Worm (Caenorhabditis elegans) whole organism, L3 larva: Measurements from ENCODE around the gene C02B4.3.

Experiments
- ZK546.5 ChIP-seq: sonication (generic microtip); optimal IDR thresholded peaks from 2 replicates; lab custom pipeline; 2017; ENCODE audit warnings: missing biosample characterization, missing genetic modification characterization
- ceh-16 ChIP-seq: sonication (generic microtip); optimal IDR thresholded peaks from 2 replicates; lab custom pipeline; 2017; ENCODE audit warnings: missing biosample characterization, missing genetic modification characterization
- ceh-9 ChIP-seq: sonication (generic microtip); optimal IDR thresholded peaks from 2 replicates; lab custom pipeline; 2018; ENCODE audit warnings: missing biosample characterization, missing genetic modification characterization
- egl-27 ChIP-seq: sonication (generic microtip); optimal IDR thresholded peaks from 4 replicates; lab custom pipeline; 2017; ENCODE audit warnings: missing biosample characterization, missing genetic modification reagents, missing genetic modification characterization
- egl-5 ChIP-seq: fragments of 150-350 bp; optimal IDR thresholded peaks from 2 replicates; lab custom pipeline; 2017; ENCODE audit warnings: missing biosample characterization, missing genetic modification reagents, missing genetic modification characterization, inconsistent platforms
- elt-1 ChIP-seq: fragments of 150-350 bp; optimal IDR thresholded peaks from 2 replicates; lab custom pipeline; 2014; ENCODE audit warnings: missing biosample characterization, missing genetic modification characterization
- elt-2 ChIP-seq: sonication (generic microtip); optimal IDR thresholded peaks from 2 replicates; lab custom pipeline; 2016; ENCODE audit warnings: missing genetic modification reagents, mild to moderate bottlenecking, missing genetic modification characterization, missing compliant biosample characterization
- fkh-10 ChIP-seq: sonication (generic microtip); optimal IDR thresholded peaks from 2 replicates; lab custom pipeline; 2017; ENCODE audit warnings: missing biosample characterization, missing genetic modification reagents, missing genetic modification characterization
- fkh-2 ChIP-seq: fragments of 150-350 bp; optimal IDR thresholded peaks from 2 replicates; lab custom pipeline; 2014; ENCODE audit warnings: missing biosample characterization, missing genetic modification reagents, missing genetic modification characterization
- fos-1 ChIP-seq: fragments of 150-350 bp; optimal IDR thresholded peaks from 2 replicates; lab custom pipeline; 2014; ENCODE audit warnings: missing biosample characterization, missing genetic modification characterization
- hmg-11 ChIP-seq: sonication (generic microtip); optimal IDR thresholded peaks from 2 replicates; lab custom pipeline; 2016; ENCODE audit warnings: missing genetic modification characterization, missing compliant biosample characterization
- jun-1 ChIP-seq: fragments of 150-350 bp; optimal IDR thresholded peaks from 2 replicates; lab custom pipeline; 2014; ENCODE audit warnings: missing biosample characterization, missing genetic modification reagents, missing genetic modification characterization
- lin-39 ChIP-seq: fragments of 150-350 bp; optimal IDR thresholded peaks from 2 replicates; lab custom pipeline; 2018; ENCODE audit warnings: missing biosample characterization, missing genetic modification reagents, missing genetic modification characterization
- lsy-12 ChIP-seq: sonication (generic microtip); optimal IDR thresholded peaks from 2 replicates; lab custom pipeline; 2016; ENCODE audit warnings: mild to moderate bottlenecking, missing genetic modification characterization, missing compliant biosample characterization
- mdl-1 ChIP-seq: fragments of 150-350 bp; optimal IDR thresholded peaks from 2 replicates; lab custom pipeline; 2014; ENCODE audit warnings: missing biosample characterization, missing genetic modification characterization
- nfya-1 ChIP-seq: sonication (generic microtip); optimal IDR thresholded peaks from 2 replicates; lab custom pipeline; 2017; ENCODE audit warnings: missing genetic modification characterization, mild to moderate bottlenecking, missing compliant biosample characterization, antibody characterized with exemption, moderate library complexity; ENCODE audit not compliant: insufficient read depth
- nhr-11 ChIP-seq: fragments of 150-350 bp; optimal IDR thresholded peaks from 2 replicates; lab custom pipeline; 2014; ENCODE audit warnings: missing biosample characterization, missing genetic modification characterization
- nhr-12 ChIP-seq: fragments of 150-350 bp; optimal IDR thresholded peaks from 2 replicates; lab custom pipeline; 2014; ENCODE audit warnings: missing biosample characterization, missing genetic modification characterization
- nhr-23 ChIP-seq: fragments of 150-350 bp; optimal IDR thresholded peaks from 2 replicates; lab custom pipeline; 2014; ENCODE audit warnings: missing biosample characterization, missing genetic modification reagents, missing genetic modification characterization
- nhr-237 ChIP-seq: fragments of 150-350 bp; optimal IDR thresholded peaks from 2 replicates; lab custom pipeline; 2014; ENCODE audit warnings: missing biosample characterization, missing genetic modification characterization
- nhr-25 ChIP-seq: sonication (generic microtip); optimal IDR thresholded peaks from 2 replicates; lab custom pipeline; 2017; ENCODE audit warnings: missing biosample characterization, missing genetic modification characterization
- nhr-28 ChIP-seq: fragments of 150-350 bp; optimal IDR thresholded peaks from 2 replicates; lab custom pipeline; 2014; ENCODE audit warnings: missing biosample characterization, missing genetic modification characterization
- nhr-43 ChIP-seq: sonication (generic microtip); optimal IDR thresholded peaks from 2 replicates; lab custom pipeline; 2016; ENCODE audit warnings: mild to moderate bottlenecking, missing genetic modification characterization, missing compliant biosample characterization; ENCODE audit not compliant: poor library complexity, severe bottlenecking
- nhr-67 ChIP-seq: fragments of 150-350 bp; optimal IDR thresholded peaks from 2 replicates; lab custom pipeline; 2014; ENCODE audit warnings: missing biosample characterization, missing genetic modification characterization
- nhr-76 ChIP-seq: fragments of 150-350 bp; sonication (generic microtip); optimal IDR thresholded peaks from 5 replicates; lab custom pipeline; 2014; ENCODE audit warnings: missing biosample characterization, missing genetic modification characterization
- nhr-77 ChIP-seq: fragments of 150-350 bp; optimal IDR thresholded peaks from 2 replicates; lab custom pipeline; 2014; ENCODE audit warnings: missing biosample characterization, missing genetic modification characterization
- pha-4 ChIP-seq: fragments of 150-350 bp; optimal IDR thresholded peaks from 2 replicates; lab custom pipeline; 2014; ENCODE audit warnings: missing biosample characterization, missing genetic modification reagents, missing genetic modification characterization
- pqm-1 ChIP-seq: fragments of 150-350 bp; optimal IDR thresholded peaks from 2 replicates; lab custom pipeline; 2017; ENCODE audit warnings: missing biosample characterization, missing genetic modification characterization, inconsistent platforms
- skn-1 ChIP-seq: fragments of 150-350 bp; optimal IDR thresholded peaks from 2 replicates; lab custom pipeline; 2014; ENCODE audit warnings: missing biosample characterization, missing genetic modification characterization
- snpc-4 ChIP-seq: fragments of 150-350 bp; optimal IDR thresholded peaks from 2 replicates; lab custom pipeline; 2014; ENCODE audit warnings: missing biosample characterization, missing genetic modification characterization
- tbx-2 ChIP-seq: sonication (generic microtip); optimal IDR thresholded peaks from 2 replicates; lab custom pipeline; 2016; ENCODE audit warnings: mild to moderate bottlenecking, missing genetic modification characterization, missing compliant biosample characterization
- unc-39 ChIP-seq: sonication (generic microtip); optimal IDR thresholded peaks from 4 replicates; lab custom pipeline; 2017; ENCODE audit warnings: missing biosample characterization, missing genetic modification characterization
- unc-62 ChIP-seq: fragments of 150-350 bp; sonication (generic microtip); optimal IDR thresholded peaks from 4 replicates; lab custom pipeline; 2014; ENCODE audit warnings: missing biosample characterization, missing genetic modification reagents, missing genetic modification characterization
- zag-1 ChIP-seq: fragments of 150-350 bp; optimal IDR thresholded peaks from 2 replicates; lab custom pipeline; 2014; ENCODE audit warnings: missing biosample characterization, missing genetic modification characterization
- ztf-11 ChIP-seq: fragments of 150-350 bp; optimal IDR thresholded peaks from 2 replicates; lab custom pipeline; 2014; ENCODE audit warnings: missing biosample characterization, missing genetic modification characterization

Gene C02B4.3

DNA sequence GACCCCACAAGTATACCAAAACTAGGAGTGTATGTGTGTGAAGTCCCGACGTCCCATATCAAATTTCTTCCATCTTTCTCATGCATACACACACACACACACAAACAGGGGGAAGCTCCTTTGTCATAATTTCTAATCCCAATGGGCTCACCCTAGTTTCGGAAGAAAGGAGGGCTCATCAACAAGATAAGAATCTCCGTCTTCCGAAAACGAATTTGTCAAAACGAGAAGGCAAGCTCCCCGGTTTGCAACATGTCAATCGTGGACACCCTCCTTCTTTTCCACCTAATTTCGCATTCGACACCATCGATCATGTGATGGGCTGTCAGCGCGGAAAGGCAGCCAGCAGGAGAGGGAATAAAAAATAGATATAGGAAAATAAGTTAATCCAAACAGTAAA, 30.7 kb upstream of the C02B4.3 start:
- TF ChIP-seq ceh-16 (tag; lab: Kevin White, UChicago) (no peak), lsy-12 (tag; lab: Kevin White, UChicago) (no peak), nfya-1 (peak; percentile 45), nhr-237 (tag; lab: Kevin White, UChicago) (no peak), nhr-67 (tag; lab: Kevin White, UChicago) (no peak), lin-39 (peak; percentile 97), unc-62 (GFP tag; lab: Kevin White, UChicago) (peak; percentile 96), unc-39 (tag; lab: Kevin White, UChicago) (no peak), zag-1 (tag; lab: Kevin White, UChicago) (peak; percentile 23), egl-27 (tag; lab: Kevin White, UChicago) (no peak), jun-1 (no peak), nhr-11 (tag; lab: Kevin White, UChicago) (no peak), elt-1 (tag; lab: Kevin White, UChicago) (peak; percentile 87), nhr-43 (tag; lab: Kevin White, UChicago) (no peak), nhr-77 (tag; lab: Kevin White, UChicago) (no peak), ztf-11 (tag; lab: Kevin White, UChicago) (no peak), fkh-10 (GFP tag; lab: Kevin White, UChicago) (no peak), elt-2 (tag; lab: Kevin White, UChicago) (peak; percentile 7), nhr-12 (tag; lab: Kevin White, UChicago) (no peak)

DNA sequence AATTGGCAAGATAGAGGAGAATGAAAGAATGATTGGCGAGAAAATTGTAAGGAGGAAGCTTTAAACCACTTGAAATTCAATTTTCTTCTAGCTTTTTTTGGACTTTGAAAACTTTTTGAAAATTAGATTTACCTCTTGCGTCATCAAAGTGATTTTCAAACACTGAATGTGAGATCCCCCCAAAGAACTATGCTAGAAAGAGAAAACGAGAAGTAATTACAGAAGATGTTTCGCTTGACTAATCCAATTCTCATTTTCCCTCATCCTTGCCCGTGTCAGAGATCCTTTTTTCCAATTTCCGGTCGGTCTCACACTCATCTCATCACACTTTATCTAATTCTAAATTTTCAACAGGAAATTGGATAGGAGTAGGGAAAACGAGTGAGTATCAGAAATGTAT, 30.2 kb upstream of the C02B4.3 start:
- TF ChIP-seq nhr-43 (tag; lab: Kevin White, UChicago) (no peak), nfya-1 (peak; percentile 2), fkh-10 (GFP tag; lab: Kevin White, UChicago) (peak; percentile 94), pqm-1 (tag; lab: Kevin White, UChicago) (no peak)

- TF ChIP-seq fos-1 (tag; lab: Kevin White, UChicago) (no peak), nhr-25 (peak; percentile 4)
Measured at ce11 chrX:12688632-12689031, 29.0 kb upstream of the C02B4.3 start.

ce11 chrX:12687482-12687881, 27.8 kb upstream of the C02B4.3 start:
- TF ChIP-seq mdl-1 (tag; lab: Kevin White, UChicago): no peak
- peak; percentile 6 for TF ChIP-seq nhr-25

DNA sequence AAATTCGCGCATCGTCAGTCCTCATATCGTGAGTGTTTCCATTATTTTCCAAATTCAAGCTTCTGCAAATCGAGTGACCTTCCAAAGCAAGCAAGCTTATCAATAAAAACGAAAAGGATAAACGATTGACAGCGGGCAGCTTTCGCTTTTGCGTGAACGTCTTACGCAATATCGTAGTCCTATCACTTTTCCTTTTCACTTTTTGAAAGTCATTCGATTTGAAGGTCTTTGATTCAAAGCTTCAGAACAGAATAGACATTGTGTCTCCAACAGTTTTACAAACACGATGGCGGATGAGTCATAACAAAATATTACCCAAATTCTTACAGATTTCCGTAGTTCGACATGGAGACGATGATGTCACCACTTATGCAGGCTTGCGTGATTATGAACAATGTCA, 20.0 kb upstream of the C02B4.3 start:
- TF ChIP-seq nhr-43 (tag; lab: Kevin White, UChicago) (peak; percentile 17), nhr-23 (tag; lab: Kevin White, UChicago) (peak; percentile 31), nhr-25 (peak; percentile 91), nfya-1 (peak; percentile 14), nhr-28 (tag; lab: Kevin White, UChicago) (no peak), tbx-2 (tag; lab: Kevin White, UChicago) (no peak), snpc-4 (tag; lab: Kevin White, UChicago) (no peak)

DNA sequence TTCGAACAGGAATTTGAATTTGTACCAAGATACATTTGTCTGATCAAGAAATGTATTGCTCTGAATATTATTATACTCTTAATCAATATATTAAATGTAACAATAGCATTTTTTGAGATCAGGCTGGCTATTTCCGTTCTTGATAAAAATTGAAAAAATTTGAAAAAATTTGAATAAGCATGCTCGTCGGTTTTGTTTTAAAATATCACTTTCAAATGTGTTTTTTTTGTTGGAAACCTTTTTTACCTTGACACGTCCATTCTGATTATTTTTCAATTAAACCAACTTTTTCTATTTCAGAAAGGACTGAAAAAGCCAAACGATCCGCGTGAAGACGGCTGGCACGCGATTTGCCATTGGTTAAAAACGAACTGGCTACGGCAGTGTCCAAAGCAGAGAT, 18.9 kb upstream of the C02B4.3 start, which contains the start of gene adt-1:
adt-1 (plus strand) TSS at position 301 of the 400 bp plus-strand sequence.
- TF ChIP-seq nhr-76: no peak
- TF ChIP-seq nhr-25: no peak
- no peak for TF ChIP-seq pha-4
- TF ChIP-seq fkh-2 (tag; lab: Kevin White, UChicago): no peak
- TF ChIP-seq skn-1 (tag; lab: Kevin White, UChicago): no peak
- no peak for TF ChIP-seq ZK546.5
- TF ChIP-seq ceh-9: no peak
- TF ChIP-seq elt-2 (tag; lab: Kevin White, UChicago): no peak
- no peak for TF ChIP-seq ceh-16 (tag; lab: Kevin White, UChicago)
- TF ChIP-seq hmg-11 (tag; lab: Kevin White, UChicago): no peak
- no peak for TF ChIP-seq nhr-23 (tag; lab: Kevin White, UChicago)
- TF ChIP-seq jun-1: no peak
- TF ChIP-seq egl-5 (tag; lab: Kevin White, UChicago): no peak
- TF ChIP-seq, all 47 proteins: peak for 0
